Worm (Caenorhabditis elegans): ENCODE measurements around the gene tat-6.

Gene tat-6

ce11 chrV:3156786-3157185 lies 27.9 kb downstream of the tat-6 start, which contains the start of gene exh-1:
Gene exh-1 (plus strand): TSS chrV:3157086.
- no peak for TF ChIP-seq elt-1 (tag; optimal IDR thresholded peaks at IDR 0.05; ENCODE audit: borderline replicate concordance, insufficient read depth)
- TF ChIP-seq M03D4.4 (tag; optimal IDR thresholded peaks at IDR 0.05), result no peak
- TF ChIP-seq unc-120 (tag; optimal IDR thresholded peaks at IDR 0.05; ENCODE audit: poor library complexity, severe bottlenecking), result no peak
- no peak for TF ChIP-seq lin-32 (GFP tag; optimal IDR thresholded peaks at IDR 0.05)
- no peak for TF ChIP-seq hlh-1 (tag; optimal IDR thresholded peaks at IDR 0.05)
- no peak for TF ChIP-seq zip-8 (tag; optimal IDR thresholded peaks at IDR 0.05)
- TF ChIP-seq nhr-76 (tag; optimal IDR thresholded peaks at IDR 0.05), result no peak
- TF ChIP-seq nhr-12 (tag; optimal IDR thresholded peaks at IDR 0.05), result no peak
- TF ChIP-seq unc-62 (GFP tag; optimal IDR thresholded peaks at IDR 0.05), result no peak
- TF ChIP-seq elt-3 (tag; optimal IDR thresholded peaks at IDR 0.05), result no peak
- TF ChIP-seq blmp-1 (tag; optimal IDR thresholded peaks at IDR 0.05), result no peak
- no peak for TF ChIP-seq bed-3 (GFP tag; optimal IDR thresholded peaks at IDR 0.05)
- TF ChIP-seq ham-2 (GFP tag; optimal IDR thresholded peaks at IDR 0.05), result no peak
- TF ChIP-seq nhr-2 (tag; optimal IDR thresholded peaks at IDR 0.05), result no peak
- no peak for TF ChIP-seq nhr-237 (tag; optimal IDR thresholded peaks at IDR 0.05)
- no peak for TF ChIP-seq mls-2 (tag; optimal IDR thresholded peaks at IDR 0.05)
- no peak for TF ChIP-seq ceh-83 (GFP tag; optimal IDR thresholded peaks at IDR 0.05)
- no peak for TF ChIP-seq nhr-28 (tag; optimal IDR thresholded peaks at IDR 0.05)

ce11 chrV:3158379-3158778 lies 29.5 kb downstream of the tat-6 start:
- no peak for TF ChIP-seq zip-8 (tag; optimal IDR thresholded peaks at IDR 0.05)
- no peak for TF ChIP-seq elt-3 (tag; optimal IDR thresholded peaks at IDR 0.05)
- no peak for TF ChIP-seq ceh-83 (GFP tag; optimal IDR thresholded peaks at IDR 0.05)
- no peak for TF ChIP-seq ceh-39 (tag; optimal IDR thresholded peaks at IDR 0.05)
- TF ChIP-seq bed-3 (GFP tag; optimal IDR thresholded peaks at IDR 0.05), result no peak
- no peak for TF ChIP-seq tbx-8 (GFP tag; optimal IDR thresholded peaks at IDR 0.05)
- no peak for TF ChIP-seq lin-13 (tag; optimal IDR thresholded peaks at IDR 0.05)
- TF ChIP-seq lsy-2 (tag; optimal IDR thresholded peaks at IDR 0.05), result no peak
- no peak for TF ChIP-seq nhr-28 (tag; optimal IDR thresholded peaks at IDR 0.05)
- no peak for TF ChIP-seq hlh-1 (tag; optimal IDR thresholded peaks at IDR 0.05)

ce11 chrV:3159252-3159651 lies 30.3 kb downstream of the tat-6 start, which contains the start of gene C36C5.12:
Gene C36C5.12 (minus strand): TSS chrV:3159352.
- TF ChIP-seq sem-2 (GFP tag; optimal IDR thresholded peaks at IDR 0.05), result no peak
- no peak for TF ChIP-seq sptf-1 (tag; optimal IDR thresholded peaks at IDR 0.05)
- no peak for TF ChIP-seq flh-1 (GFP tag; optimal IDR thresholded peaks at IDR 0.05)
- TF ChIP-seq drap-1 (GFP tag; optimal IDR thresholded peaks at IDR 0.05), result no peak
- no peak for TF ChIP-seq ham-2 (GFP tag; optimal IDR thresholded peaks at IDR 0.05)
- TF ChIP-seq elt-1 (tag; optimal IDR thresholded peaks at IDR 0.05; ENCODE audit: borderline replicate concordance, insufficient read depth), result no peak
- no peak for TF ChIP-seq ceh-43 (GFP tag; optimal IDR thresholded peaks at IDR 0.05)
- no peak for TF ChIP-seq unc-120 (tag; optimal IDR thresholded peaks at IDR 0.05; ENCODE audit: poor library complexity, severe bottlenecking)

ce11 chrV:3162299-3162698 lies 33.4 kb downstream of the tat-6 start:
- TF ChIP-seq pha-4 (tag; optimal IDR thresholded peaks at IDR 0.05) (no peak), zip-8 (tag; optimal IDR thresholded peaks at IDR 0.05) (no peak), M03D4.4 (tag; optimal IDR thresholded peaks at IDR 0.05) (no peak), lin-32 (GFP tag; optimal IDR thresholded peaks at IDR 0.05) (no peak), elt-1 (tag; optimal IDR thresholded peaks at IDR 0.05; ENCODE audit: borderline replicate concordance, insufficient read depth) (no peak), mab-5 (tag; optimal IDR thresholded peaks at IDR 0.05) (no peak), bed-3 (GFP tag; optimal IDR thresholded peaks at IDR 0.05) (no peak)

ce11 chrV:3163143-3163542 lies 34.2 kb downstream of the tat-6 start:
- TF ChIP-seq zip-8 (tag; optimal IDR thresholded peaks at IDR 0.05), result no peak
- TF ChIP-seq pha-4 (tag; optimal IDR thresholded peaks at IDR 0.05), result no peak

ce11 chrV:3165438-3165837 lies 36.5 kb downstream of the tat-6 start, which contains the start of gene C36C5.14:
Gene C36C5.14 (minus strand): TSS chrV:3165538.
- TF ChIP-seq flh-1 (GFP tag; optimal IDR thresholded peaks at IDR 0.05) (no peak), drap-1 (GFP tag; optimal IDR thresholded peaks at IDR 0.05) (no peak), nhr-2 (tag; optimal IDR thresholded peaks at IDR 0.05) (no peak), elt-3 (tag; optimal IDR thresholded peaks at IDR 0.05) (no peak), ces-1 (GFP tag; optimal IDR thresholded peaks at IDR 0.05) (no peak), ceh-39 (tag; optimal IDR thresholded peaks at IDR 0.05) (no peak), bed-3 (GFP tag; optimal IDR thresholded peaks at IDR 0.05) (no peak), lin-32 (GFP tag; optimal IDR thresholded peaks at IDR 0.05) (no peak)
